Worm (Caenorhabditis elegans): ENCODE data around the gene str-229.

DNA sequence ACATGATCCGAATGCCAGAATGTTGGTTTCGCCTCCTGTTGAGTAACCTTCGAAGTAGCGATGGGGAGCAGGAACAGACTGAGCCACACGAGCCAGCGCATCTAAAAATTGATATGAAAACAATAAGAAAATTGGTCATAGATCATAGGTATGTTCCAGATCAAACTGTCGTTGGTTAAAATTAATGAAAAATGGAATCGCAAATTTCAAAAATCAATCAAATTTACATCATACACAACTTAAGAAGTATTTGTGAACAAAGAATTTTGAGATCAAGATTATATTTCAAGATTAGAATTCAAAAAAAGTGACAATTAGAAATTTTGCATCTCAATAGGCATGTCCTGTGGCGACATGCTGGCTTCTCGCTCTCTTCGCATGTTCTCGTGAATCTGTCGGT is 11.6 kb downstream of the str-229 start, which contains the start of gene C17E7.9:
- TF ChIP-seq snpc-4 (tag; optimal IDR thresholded peaks at IDR 0.05) (no peak), hlh-1 (tag; optimal IDR thresholded peaks at IDR 0.05) (no peak), nhr-12 (tag; optimal IDR thresholded peaks at IDR 0.05) (no peak), ztf-11 (tag; optimal IDR thresholded peaks at IDR 0.05) (no peak), nhr-237 (tag; optimal IDR thresholded peaks at IDR 0.05) (no peak), sptf-1 (tag; optimal IDR thresholded peaks at IDR 0.05) (no peak), mab-5 (tag; optimal IDR thresholded peaks at IDR 0.05) (no peak), pha-4 (tag; optimal IDR thresholded peaks at IDR 0.05) (no peak), cnd-1 (tag; optimal IDR thresholded peaks at IDR 0.05) (no peak), lin-32 (GFP tag; optimal IDR thresholded peaks at IDR 0.05) (no peak), lsy-2 (tag; optimal IDR thresholded peaks at IDR 0.05) (no peak), nhr-76 (tag; optimal IDR thresholded peaks at IDR 0.05) (no peak)
